Worm (Caenorhabditis elegans) whole organism, L1 larva: ENCODE measurements around the gene K09E3.7.
A peak's percentile ranks its signal among the peaks of the same experiment; 100 is the strongest.

Source experiments
- C16A3.4 ChIP-seq: fragments of 150-350 bp; optimal IDR thresholded peaks from 2 replicates; lab custom pipeline; 2014; ENCODE audit warnings: missing biosample characterization, missing genetic modification characterization
- C34B4.2 ChIP-seq: sonication (generic microtip); optimal IDR thresholded peaks from 2 replicates; lab custom pipeline; 2017; ENCODE audit warnings: mild to moderate bottlenecking, missing genetic modification characterization, missing compliant biosample characterization
- alr-1 ChIP-seq: fragments of 200-800 bp; sonication (Bioruptor generic); optimal IDR thresholded peaks from 2 replicates; lab custom pipeline; 2018; ENCODE audit warnings: borderline replicate concordance, mild to moderate bottlenecking, missing genetic modification characterization, missing compliant biosample characterization
- aly-2 ChIP-seq: fragments of 150-350 bp; optimal IDR thresholded peaks from 2 replicates; lab custom pipeline; 2014; ENCODE audit warnings: missing biosample characterization, missing genetic modification characterization
- ceh-82 ChIP-seq, 3 experiments: fragments of 150-350 bp in 1 of 3; sonication (generic microtip) in 2 of 3; optimal IDR thresholded peaks; 2 replicates each; lab custom pipeline; 2014 to 2017; ENCODE audit warnings: missing biosample characterization in 3 of 3, missing genetic modification characterization in 3 of 3
- ceh-90 ChIP-seq: sonication (generic microtip); optimal IDR thresholded peaks from 2 replicates; lab custom pipeline; 2016; ENCODE audit warnings: missing genetic modification characterization, missing compliant biosample characterization
- ces-1 ChIP-seq: fragments of 150-350 bp; optimal IDR thresholded peaks from 2 replicates; lab custom pipeline; 2014; ENCODE audit warnings: missing biosample characterization, missing genetic modification reagents, missing genetic modification characterization
- dsc-1 ChIP-seq: sonication (generic microtip); optimal IDR thresholded peaks from 2 replicates; lab custom pipeline; 2016; ENCODE audit warnings: mild to moderate bottlenecking, missing genetic modification characterization, missing compliant biosample characterization
- efl-1 ChIP-seq, 4 experiments: fragments of 150-350 bp; optimal IDR thresholded peaks in 3 of 4; peaks in 1 of 4; 1 replicate in 1 of 4; 2 replicates in 3 of 4; lab custom pipeline; 2014; ENCODE audit warnings: missing biosample characterization in 2 of 4, missing genetic modification characterization in 2 of 4, missing genetic modification reagents in 2 of 4
- efl-3 ChIP-seq: fragments of 200-800 bp; sonication (Bioruptor generic); optimal IDR thresholded peaks from 2 replicates; lab custom pipeline; 2018; ENCODE audit warnings: mild to moderate bottlenecking, missing genetic modification characterization, missing compliant biosample characterization
- elt-2 ChIP-seq: sonication (generic microtip); optimal IDR thresholded peaks from 2 replicates; lab custom pipeline; 2016; ENCODE audit warnings: missing genetic modification characterization, mild to moderate bottlenecking, inconsistent platforms, missing compliant biosample characterization, missing genetic modification reagents
- ets-5 ChIP-seq: fragments of 200-800 bp; sonication (Bioruptor generic); IDR thresholded peaks from 2 replicates; pipeline ENCODE4 v1.3.6; 2022; ENCODE audit warnings: missing genetic modification characterization, missing compliant biosample characterization
- fkh-8 ChIP-seq: sonication (generic microtip); optimal IDR thresholded peaks from 2 replicates; lab custom pipeline; 2016; ENCODE audit warnings: mild to moderate bottlenecking, missing genetic modification characterization, missing compliant biosample characterization
- fos-1 ChIP-seq: fragments of 150-350 bp; optimal IDR thresholded peaks from 2 replicates; lab custom pipeline; 2014; ENCODE audit warnings: missing biosample characterization, missing genetic modification characterization
- hlh-4 ChIP-seq: sonication (generic microtip); optimal IDR thresholded peaks from 2 replicates; lab custom pipeline; 2016; ENCODE audit warnings: mild to moderate bottlenecking, missing genetic modification characterization, missing compliant biosample characterization
- irx-1 ChIP-seq: sonication (generic microtip); optimal IDR thresholded peaks from 2 replicates; lab custom pipeline; 2016; ENCODE audit warnings: missing genetic modification characterization, missing compliant biosample characterization
- jun-1 ChIP-seq: fragments of 150-350 bp; optimal IDR thresholded peaks from 2 replicates; lab custom pipeline; 2014; ENCODE audit warnings: missing biosample characterization, missing genetic modification reagents, missing genetic modification characterization
- lin-13 ChIP-seq: fragments of 150-350 bp; optimal IDR thresholded peaks from 2 replicates; lab custom pipeline; 2014; ENCODE audit warnings: missing biosample characterization, missing genetic modification reagents, missing genetic modification characterization
- lin-14 ChIP-seq: fragments of 200-800 bp; sonication (Bioruptor generic); optimal IDR thresholded peaks from 2 replicates; lab custom pipeline; 2018; ENCODE audit warnings: mild to moderate bottlenecking, missing genetic modification characterization, moderate library complexity, missing compliant biosample characterization
- lin-39 ChIP-seq: fragments of 150-350 bp; optimal IDR thresholded peaks from 2 replicates; lab custom pipeline; 2014; ENCODE audit warnings: missing biosample characterization, missing genetic modification reagents, missing genetic modification characterization
- lir-3 ChIP-seq: sonication (generic microtip); optimal IDR thresholded peaks from 2 replicates; lab custom pipeline; 2016; ENCODE audit warnings: mild to moderate bottlenecking, missing genetic modification characterization, moderate library complexity, missing compliant biosample characterization; ENCODE audit not compliant: poor library complexity
- mep-1 ChIP-seq: fragments of 150-350 bp; optimal IDR thresholded peaks from 2 replicates; lab custom pipeline; 2014; ENCODE audit warnings: missing biosample characterization, missing genetic modification characterization
- nhr-12 ChIP-seq: sonication (generic microtip); optimal IDR thresholded peaks from 2 replicates; lab custom pipeline; 2017; ENCODE audit warnings: missing biosample characterization, missing genetic modification characterization
- nhr-19 ChIP-seq: fragments of 200-800 bp; sonication (Bioruptor generic); conservative IDR thresholded peaks from 2 replicates; pipeline ENCODE4 v1.3.6; 2022; ENCODE audit warnings: missing genetic modification characterization, missing compliant biosample characterization
- nhr-20 ChIP-seq: sonication (generic microtip); optimal IDR thresholded peaks from 2 replicates; lab custom pipeline; 2016; ENCODE audit warnings: mild to moderate bottlenecking, missing genetic modification characterization, missing compliant biosample characterization
- nhr-237 ChIP-seq: fragments of 150-350 bp; optimal IDR thresholded peaks from 2 replicates; lab custom pipeline; 2014; ENCODE audit warnings: missing biosample characterization, missing genetic modification characterization
- nhr-76 ChIP-seq: sonication (generic microtip); optimal IDR thresholded peaks from 2 replicates; lab custom pipeline; 2017; ENCODE audit warnings: missing biosample characterization, missing genetic modification characterization
- nhr-77 ChIP-seq: fragments of 150-350 bp; optimal IDR thresholded peaks from 2 replicates; lab custom pipeline; 2014; ENCODE audit warnings: missing biosample characterization, missing genetic modification characterization
- nhr-84 ChIP-seq: sonication (generic microtip); optimal IDR thresholded peaks from 2 replicates; lab custom pipeline; 2017; ENCODE audit warnings: missing biosample characterization, missing genetic modification characterization
- nhr-85 ChIP-seq: sonication (generic microtip); peaks from one replicate; lab custom pipeline; 2016; ENCODE audit warnings: missing genetic modification characterization, inconsistent platforms, missing compliant biosample characterization
- pax-3 ChIP-seq: fragments of 200-800 bp; sonication (Bioruptor generic); optimal IDR thresholded peaks from 2 replicates; lab custom pipeline; 2018; ENCODE audit warnings: mild to moderate bottlenecking, missing genetic modification characterization, moderate library complexity, missing compliant biosample characterization
- pqm-1 ChIP-seq: sonication (generic microtip); optimal IDR thresholded peaks from 3 replicates; lab custom pipeline; 2017; ENCODE audit warnings: missing biosample characterization, missing genetic modification characterization
- rnt-1 ChIP-seq: sonication (generic microtip); optimal IDR thresholded peaks from 2 replicates; lab custom pipeline; 2016; ENCODE audit warnings: mild to moderate bottlenecking, missing genetic modification characterization, moderate library complexity, missing compliant biosample characterization
- skn-1 ChIP-seq: fragments of 150-350 bp; optimal IDR thresholded peaks from 2 replicates; lab custom pipeline; 2014; ENCODE audit warnings: missing biosample characterization, missing genetic modification characterization
- unc-130 ChIP-seq: fragments of 150-350 bp; optimal IDR thresholded peaks from 2 replicates; lab custom pipeline; 2017; ENCODE audit warnings: missing biosample characterization, missing genetic modification characterization, inconsistent platforms
- unc-86 ChIP-seq: sonication (generic microtip); optimal IDR thresholded peaks from 2 replicates; lab custom pipeline; 2016; ENCODE audit warnings: missing genetic modification characterization, missing compliant biosample characterization
- unc-98 ChIP-seq: fragments of 200-800 bp; sonication (Bioruptor generic); IDR thresholded peaks from 2 replicates; pipeline ENCODE4 v1.3.6; 2022; ENCODE audit warnings: missing genetic modification characterization, missing compliant biosample characterization
- zag-1 ChIP-seq: fragments of 150-350 bp; optimal IDR thresholded peaks from 2 replicates; lab custom pipeline; 2014; ENCODE audit warnings: missing biosample characterization, missing genetic modification characterization
- zip-4 ChIP-seq: fragments of 200-800 bp; sonication (Bioruptor generic); optimal IDR thresholded peaks from 2 replicates; lab custom pipeline; 2018; ENCODE audit warnings: mild to moderate bottlenecking, missing genetic modification characterization, moderate library complexity, missing compliant biosample characterization
- ztf-4 ChIP-seq: fragments of 150-350 bp; optimal IDR thresholded peaks from 2 replicates; lab custom pipeline; 2014; ENCODE audit warnings: missing biosample characterization, missing genetic modification characterization

K09E3.7 gene

DNA sequence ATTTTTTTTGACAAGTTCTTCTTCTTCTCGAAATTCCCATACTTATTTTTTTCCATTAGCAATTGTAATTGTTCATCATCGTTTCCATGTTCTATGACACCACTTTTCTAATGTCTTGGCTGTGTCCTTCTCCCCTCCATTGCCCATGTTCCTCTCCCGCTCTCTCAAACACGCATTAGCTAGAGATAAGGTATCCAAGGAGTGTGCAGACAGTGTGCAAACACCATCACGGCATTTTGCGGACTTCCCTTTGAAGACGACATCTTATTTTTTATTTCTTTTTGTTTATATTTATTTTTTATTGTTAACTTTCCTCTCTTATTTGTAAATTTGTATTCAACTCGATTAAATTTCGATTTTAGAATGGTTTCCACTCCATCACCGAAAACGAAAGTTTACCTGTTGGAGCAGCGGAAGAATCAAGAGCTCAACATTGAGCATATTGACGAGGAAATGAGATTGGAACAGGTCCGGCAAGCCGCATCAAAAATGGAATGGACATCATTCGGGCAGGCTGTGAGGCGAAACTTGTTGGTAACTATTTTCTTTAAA is 16.9 kb upstream of the K09E3.7 start, which contains the start of gene mdt-1.2 (continued):
- TF ChIP-seq pqm-1 (tag; lab: Kevin White, UChicago): no peak
- TF ChIP-seq efl-1 (optimal IDR thresholded peaks at IDR 0.05; lab: Kevin White, UChicago): peak; percentile 67 to 75
- peak; percentile 53 to 96 for TF ChIP-seq efl-1 (GFP tag; optimal IDR thresholded peaks at IDR 0.05 in 1 of 2; lab: Kevin White, UChicago)
- TF ChIP-seq fos-1 (tag; lab: Kevin White, UChicago): peak; percentile 33
- TF ChIP-seq ceh-90: no peak
- peak; percentile 47 for TF ChIP-seq nhr-77 (tag; lab: Kevin White, UChicago)
- TF ChIP-seq unc-98 (GFP tag; lab: Robert Waterston, UW): no peak
- TF ChIP-seq zip-4 (GFP tag; lab: Kevin White, UChicago): no peak
- TF ChIP-seq lin-39 (tag; lab: Kevin White, UChicago): no peak
- no peak for TF ChIP-seq hlh-4 (tag; lab: Kevin White, UChicago)
- no peak for TF ChIP-seq nhr-237 (tag; lab: Kevin White, UChicago)
- TF ChIP-seq unc-130 (tag; lab: Kevin White, UChicago): peak; percentile 93
- TF ChIP-seq aly-2 (tag; lab: Kevin White, UChicago): no peak
- TF ChIP-seq nhr-19 (GFP tag; lab: Robert Waterston, UW): peak; percentile 77
- peak; percentile 48 for TF ChIP-seq lir-3 (tag; lab: Kevin White, UChicago)
- peak; percentile 40 for TF ChIP-seq irx-1 (tag; lab: Kevin White, UChicago)
- no peak for TF ChIP-seq nhr-76 (tag; lab: Kevin White, UChicago)
- no peak for TF ChIP-seq alr-1 (tag; lab: Kevin White, UChicago)
- TF ChIP-seq nhr-84 (tag; lab: Kevin White, UChicago): no peak
- peak; percentile 34 for TF ChIP-seq lin-13
- no peak for TF ChIP-seq ets-5 (GFP tag; lab: Robert Waterston, UW)
- TF ChIP-seq efl-3 (GFP tag; lab: Kevin White, UChicago): no peak
- TF ChIP-seq zag-1 (tag; lab: Kevin White, UChicago): no peak
- TF ChIP-seq C34B4.2: no peak
- peak; percentile 68 to 81 (median 77) for TF ChIP-seq ceh-82 (tag; optimal IDR thresholded peaks at IDR 0.05; lab: Kevin White, UChicago)
- peak; percentile 86 for TF ChIP-seq nhr-20 (tag; lab: Kevin White, UChicago)
- peak; percentile 62 for TF ChIP-seq unc-86 (tag; lab: Kevin White, UChicago)
- TF ChIP-seq C16A3.4 (tag; lab: Kevin White, UChicago): peak; percentile 82
- TF ChIP-seq mep-1 (tag; lab: Kevin White, UChicago): peak; percentile 95
- TF ChIP-seq fkh-8 (tag; lab: Kevin White, UChicago): peak; percentile 49
- peak; percentile 44 for TF ChIP-seq ztf-4 (tag; lab: Kevin White, UChicago)
- TF ChIP-seq ces-1 (GFP tag; lab: Kevin White, UChicago): no peak
- TF ChIP-seq skn-1: peak; percentile 77
- TF ChIP-seq, all 84 proteins: peak for 42

- TF ChIP-seq lin-14 (GFP tag; lab: Kevin White, UChicago) (peak; percentile 36), dsc-1 (tag; lab: Kevin White, UChicago) (no peak), efl-1 (optimal IDR thresholded peaks at IDR 0.05; lab: Kevin White, UChicago) (no peak), efl-1 (GFP tag; optimal IDR thresholded peaks at IDR 0.05 in 1 of 2; lab: Kevin White, UChicago) (peak in 1 of 2 experiments; percentile 61)
These were observed 15.7 kb upstream of the K09E3.7 start, which contains the start of gene T23C6.4 for ce11 chrX:17149877-17150490. Gene T23C6.4 (minus strand): TSS chrX:17149927.

- TF ChIP-seq jun-1 (tag; lab: Kevin White, UChicago) (peak; percentile 21), alr-1 (tag; lab: Kevin White, UChicago) (no peak), elt-2 (tag; lab: Kevin White, UChicago) (peak; percentile 70), efl-1 (optimal IDR thresholded peaks at IDR 0.05; lab: Kevin White, UChicago) (no peak), efl-1 (GFP tag; optimal IDR thresholded peaks at IDR 0.05 in 1 of 2; lab: Kevin White, UChicago) (peak in 1 of 2 experiments; percentile 5), nhr-85 (tag; lab: Kevin White, UChicago) (no peak), rnt-1 (tag; lab: Kevin White, UChicago) (no peak), pax-3 (tag; lab: Kevin White, UChicago) (peak; percentile 72), nhr-12 (no peak)
These were observed 12.2 kb upstream of the K09E3.7 start for ce11 chrX:17146545-17146944.
